Fruit fly (Drosophila melanogaster) whole organism, embryonic: ENCODE measurements around the gene Inx6.
"Not testable (repeated sequence)": the region's sequence is repeated elsewhere in the genome, so short reads cannot be mapped to it uniquely, and the experiment has no call there.

Experiments
- B-H1 ChIP-seq: fragments of 200-800 bp; sonication (Bioruptor generic); IDR thresholded peaks from 3 replicates; pipeline ENCODE4 v1.3.6; 2022; ENCODE audit warnings: missing biosample characterization, missing genetic modification characterization
- CG12659 ChIP-seq: fragments of 200-800 bp; sonication (Bioruptor generic); optimal IDR thresholded peaks from 3 replicates; lab custom pipeline; 2017; ENCODE audit warnings: mild to moderate bottlenecking, missing biosample characterization, missing genetic modification reagents, missing genetic modification characterization
- CG14860 ChIP-seq: fragments of 200-800 bp; sonication (Bioruptor generic); IDR thresholded peaks from 3 replicates; pipeline ENCODE4 v1.3.6; 2022; ENCODE audit warnings: missing biosample characterization, missing genetic modification characterization; ENCODE audit not compliant: partially characterized antibody
- Hr78 ChIP-seq, 2 experiments: fragments of 200-800 bp in 1 of 2; fragments of >200 bp in 1 of 2; sonication (Bioruptor generic) in 1 of 2; optimal IDR thresholded peaks; 2 replicates each; lab custom pipeline; 2017 to 2019; ENCODE audit warnings: missing biosample characterization in 2 of 2, missing genetic modification characterization in 2 of 2, mild to moderate bottlenecking in 1 of 2, moderate library complexity in 1 of 2
- Ravus ChIP-seq: fragments of 200-800 bp; sonication (Bioruptor generic); IDR thresholded peaks from 2 replicates; pipeline ENCODE4 v1.3.6; 2022; ENCODE audit warnings: missing biosample characterization, missing genetic modification characterization
- Taf1 ChIP-seq: fragments of 200-800 bp; sonication (Bioruptor generic); IDR thresholded peaks from 2 replicates; pipeline ENCODE4 v1.3.6; 2022; ENCODE audit warnings: missing biosample characterization, missing genetic modification characterization
- bab2 ChIP-seq: fragments of 200-800 bp; sonication (Bioruptor generic); optimal IDR thresholded peaks from 2 replicates; lab custom pipeline; 2016; ENCODE audit warnings: missing biosample characterization, missing genetic modification characterization
- gcm ChIP-seq: fragments of 200-800 bp; sonication (Bioruptor generic); optimal IDR thresholded peaks from 2 replicates; lab custom pipeline; 2019; ENCODE audit warnings: missing biosample characterization, mild to moderate bottlenecking, missing genetic modification characterization, moderate library complexity
- wor ChIP-seq: fragments of 200-800 bp; sonication (Bioruptor generic); IDR thresholded peaks from 2 replicates; pipeline ENCODE4 v1.3.6; 2022; ENCODE audit warnings: missing biosample characterization, missing genetic modification characterization

DNA sequence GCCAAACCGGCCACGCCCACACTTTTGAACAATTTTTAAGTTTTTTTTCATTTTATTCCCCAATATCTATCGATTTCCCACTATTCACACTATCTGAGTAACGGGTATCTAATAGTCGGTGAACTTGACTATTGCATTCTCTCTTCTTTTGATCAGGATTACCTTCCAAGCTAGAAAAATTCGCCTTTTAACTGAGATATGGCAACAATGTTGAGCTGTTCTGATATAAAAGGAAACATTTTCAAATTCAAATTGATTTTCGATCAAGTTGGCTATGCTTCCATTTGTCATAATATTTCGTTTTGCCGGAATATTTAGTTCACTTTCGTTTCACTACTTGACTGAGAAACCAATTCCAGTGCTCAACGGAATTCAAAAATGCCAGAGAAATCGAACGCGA, 10.6 kb downstream of the Inx6 start, which contains the start of gene CG42577:
- TF ChIP-seq wor; CG12659 (GFP tag; lab: Kevin White, UChicago); gcm (GFP tag; lab: Kevin White, UChicago); Ravus (GFP tag; lab: Robert Waterston, UW); bab2 (GFP tag; lab: Kevin White, UChicago); B-H1 (GFP tag; lab: Robert Waterston, UW); Taf1; CG14860 (GFP tag; lab: Robert Waterston, UW); Hr78 (GFP tag; optimal IDR thresholded peaks at IDR 0.05; lab: Kevin White, UChicago): not testable (repeated sequence)
